Worm (Caenorhabditis elegans) whole organism, young adult: ENCODE results near the gene dpy-3.

Experiments
- B0019.2 ChIP-seq: fragments of 200-800 bp; sonication (Bioruptor generic); conservative IDR thresholded peaks from 2 replicates; pipeline ENCODE4 v1.3.6; 2022; ENCODE audit warnings: missing genetic modification reagents, missing genetic modification characterization, missing compliant biosample characterization
- B0336.3 ChIP-seq: fragments of 200-800 bp; sonication (Bioruptor generic); IDR thresholded peaks from 2 replicates; pipeline ENCODE4 v1.3.6; 2022; ENCODE audit warnings: missing genetic modification characterization, missing compliant biosample characterization
- F23B12.7 ChIP-seq: sonication (generic microtip); optimal IDR thresholded peaks from 2 replicates; lab custom pipeline; 2017; ENCODE audit warnings: missing genetic modification characterization, mild to moderate bottlenecking, missing compliant biosample characterization, antibody characterized with exemption, moderate library complexity; ENCODE audit not compliant: insufficient read depth
- F37B4.10 ChIP-seq: fragments of 200-800 bp; sonication (Bioruptor generic); IDR thresholded peaks from 2 replicates; pipeline ENCODE4 v1.3.6; 2022; ENCODE audit warnings: missing genetic modification characterization, missing compliant biosample characterization
- F39B2.1 ChIP-seq: fragments of 200-800 bp; sonication (Bioruptor generic); IDR thresholded peaks from 2 replicates; pipeline ENCODE4 v1.3.6; 2022; ENCODE audit warnings: missing genetic modification reagents, missing genetic modification characterization, missing compliant biosample characterization
- F49E8.2 ChIP-seq: sonication (generic microtip); optimal IDR thresholded peaks from 3 replicates; lab custom pipeline; 2017; ENCODE audit warnings: missing genetic modification characterization, mild to moderate bottlenecking, missing compliant biosample characterization, antibody characterized with exemption, moderate library complexity; ENCODE audit not compliant: insufficient read depth
- Y79H2A.3 ChIP-seq: fragments of 200-800 bp; sonication (Bioruptor generic); conservative IDR thresholded peaks from 2 replicates; pipeline ENCODE4 v1.3.6; 2022; ENCODE audit warnings: missing genetic modification reagents, missing genetic modification characterization, missing compliant biosample characterization
- Y95B8A.8 ChIP-seq: fragments of 200-800 bp; sonication (Bioruptor generic); IDR thresholded peaks from 2 replicates; pipeline ENCODE4 v1.3.6; 2022; ENCODE audit warnings: missing genetic modification reagents, missing genetic modification characterization, missing compliant biosample characterization
- akir-1 ChIP-seq: fragments of 200-800 bp; sonication (Bioruptor generic); optimal IDR thresholded peaks from 2 replicates; lab custom pipeline; 2018; ENCODE audit warnings: mild to moderate bottlenecking, missing genetic modification characterization, moderate library complexity, missing compliant biosample characterization
- aptf-2 ChIP-seq: fragments of 200-800 bp; sonication (Bioruptor generic); conservative IDR thresholded peaks from 2 replicates; pipeline ENCODE4 v1.3.6; 2022; ENCODE audit warnings: missing genetic modification reagents, missing genetic modification characterization, missing compliant biosample characterization
- atf-7 ChIP-seq: sonication (generic microtip); optimal IDR thresholded peaks from 2 replicates; lab custom pipeline; 2017; ENCODE audit warnings: mild to moderate bottlenecking, missing genetic modification characterization, missing compliant biosample characterization
- athp-1 ChIP-seq: sonication (generic microtip); optimal IDR thresholded peaks from 2 replicates; lab custom pipeline; 2017; ENCODE audit warnings: mild to moderate bottlenecking, missing genetic modification characterization, missing compliant biosample characterization
- attf-3 ChIP-seq: fragments of 200-800 bp; sonication (Bioruptor generic); conservative IDR thresholded peaks from 2 replicates; pipeline ENCODE4 v1.3.6; 2022; ENCODE audit warnings: missing genetic modification reagents, missing genetic modification characterization, missing compliant biosample characterization
- ceh-79 ChIP-seq: sonication (generic microtip); optimal IDR thresholded peaks from 2 replicates; lab custom pipeline; 2017; ENCODE audit warnings: mild to moderate bottlenecking, missing genetic modification characterization, missing compliant biosample characterization
- chd-7 ChIP-seq: sonication (generic microtip); optimal IDR thresholded peaks from 2 replicates; lab custom pipeline; 2016; ENCODE audit warnings: mild to moderate bottlenecking, missing genetic modification characterization, moderate library complexity, missing compliant biosample characterization
- dox-1 ChIP-seq: fragments of 200-800 bp; sonication (Bioruptor generic); IDR thresholded peaks from 2 replicates; pipeline ENCODE4 v1.3.6; 2022; ENCODE audit warnings: missing genetic modification reagents, missing genetic modification characterization, missing compliant biosample characterization
- dpff-1 ChIP-seq: sonication (generic microtip); optimal IDR thresholded peaks from 2 replicates; lab custom pipeline; 2017; ENCODE audit warnings: mild to moderate bottlenecking, missing genetic modification characterization, missing compliant biosample characterization
- egl-18 ChIP-seq: fragments of 200-800 bp; sonication (Bioruptor generic); IDR thresholded peaks from 2 replicates; pipeline ENCODE4 v1.3.6; 2022; ENCODE audit warnings: missing genetic modification reagents, missing genetic modification characterization, missing compliant biosample characterization
- egl-44 ChIP-seq: fragments of 200-800 bp; sonication (Bioruptor generic); IDR thresholded peaks from 2 replicates; pipeline ENCODE4 v1.3.6; 2022; ENCODE audit warnings: missing genetic modification reagents, missing genetic modification characterization, missing compliant biosample characterization
- egrh-3 ChIP-seq: fragments of 200-800 bp; sonication (Bioruptor generic); IDR thresholded peaks from 2 replicates; pipeline ENCODE4 v1.3.6; 2022; ENCODE audit warnings: missing genetic modification reagents, missing genetic modification characterization, missing compliant biosample characterization
- gei-17 ChIP-seq: fragments of 200-800 bp; sonication (Bioruptor generic); optimal IDR thresholded peaks from 2 replicates; lab custom pipeline; 2018; ENCODE audit warnings: mild to moderate bottlenecking, missing genetic modification characterization, missing compliant biosample characterization
- hsf-1 ChIP-seq: fragments of 200-800 bp; sonication (Bioruptor generic); IDR thresholded peaks from 2 replicates; pipeline ENCODE4 v1.3.6; 2022; ENCODE audit warnings: missing genetic modification reagents, missing genetic modification characterization, missing compliant biosample characterization
- mes-4 ChIP-seq: sonication (generic microtip); optimal IDR thresholded peaks from 2 replicates; lab custom pipeline; 2016; ENCODE audit warnings: missing genotype, missing genetic modification characterization, missing compliant biosample characterization
- nfya-2 ChIP-seq: fragments of 200-800 bp; sonication (Bioruptor generic); IDR thresholded peaks from 2 replicates; pipeline ENCODE4 v1.3.6; 2022; ENCODE audit warnings: missing genetic modification reagents, missing genetic modification characterization, missing compliant biosample characterization
- nfyb-1 ChIP-seq: fragments of 200-800 bp; sonication (Bioruptor generic); IDR thresholded peaks from 2 replicates; pipeline ENCODE4 v1.3.6; 2022; ENCODE audit warnings: missing genetic modification reagents, missing genetic modification characterization, missing compliant biosample characterization
- rcor-1 ChIP-seq: fragments of 200-800 bp; sonication (Bioruptor generic); IDR thresholded peaks from 2 replicates; pipeline ENCODE4 v1.3.6; 2022; ENCODE audit warnings: missing genetic modification reagents, missing genetic modification characterization, missing compliant biosample characterization
- repo-1 ChIP-seq: sonication (generic microtip); optimal IDR thresholded peaks from 2 replicates; lab custom pipeline; 2017; ENCODE audit warnings: mild to moderate bottlenecking, missing genetic modification characterization, missing compliant biosample characterization
- rpc-1 ChIP-seq, 2 experiments: fragments of 150-350 bp in 1 of 2; sonication (generic microtip) in 1 of 2; optimal IDR thresholded peaks; 2 replicates each; lab custom pipeline; 2014 to 2018; ENCODE audit warnings: missing biosample characterization in 1 of 2, missing genetic modification characterization in 1 of 2, missing genetic modification reagents in 1 of 2, missing genotype in 1 of 2
- sea-2 ChIP-seq: fragments of 200-800 bp; sonication (Bioruptor generic); IDR thresholded peaks from 2 replicates; pipeline ENCODE4 v1.3.6; 2022; ENCODE audit warnings: missing genetic modification characterization, missing compliant biosample characterization
- snpc-1.3 ChIP-seq: sonication (generic microtip); optimal IDR thresholded peaks from 2 replicates; lab custom pipeline; 2017; ENCODE audit warnings: missing genetic modification characterization, mild to moderate bottlenecking, missing compliant biosample characterization, antibody characterized with exemption, moderate library complexity, missing genotype, missing genetic modification reagents; ENCODE audit not compliant: insufficient read depth
- tbp1 ChIP-seq: fragments of 200-800 bp; sonication (Bioruptor generic); optimal IDR thresholded peaks from 2 replicates; lab custom pipeline; 2018; ENCODE audit warnings: mild to moderate bottlenecking, missing genetic modification characterization, missing compliant biosample characterization
- tbx-9 ChIP-seq: sonication (generic microtip); optimal IDR thresholded peaks from 2 replicates; lab custom pipeline; 2016; ENCODE audit warnings: borderline replicate concordance, missing genetic modification characterization, inconsistent platforms, missing compliant biosample characterization
- xnd-1 ChIP-seq: sonication (generic microtip); optimal IDR thresholded peaks from 2 replicates; lab custom pipeline; 2016; ENCODE audit warnings: missing genotype, missing genetic modification reagents, missing genetic modification characterization, missing compliant biosample characterization
- zfh-2 ChIP-seq: fragments of 200-800 bp; sonication (Bioruptor generic); conservative IDR thresholded peaks from 2 replicates; pipeline ENCODE4 v1.3.6; 2022; ENCODE audit warnings: missing genetic modification reagents, missing genetic modification characterization, missing compliant biosample characterization
- zim-3 ChIP-seq: sonication (generic microtip); optimal IDR thresholded peaks from 2 replicates; lab custom pipeline; 2017; ENCODE audit warnings: mild to moderate bottlenecking, missing genetic modification characterization, moderate library complexity, missing compliant biosample characterization
- ztf-18 ChIP-seq: sonication (generic microtip); optimal IDR thresholded peaks from 2 replicates; lab custom pipeline; 2016; ENCODE audit warnings: missing genotype, mild to moderate bottlenecking, missing genetic modification characterization, missing compliant biosample characterization
- ztf-22 ChIP-seq: fragments of 200-800 bp; sonication (Bioruptor generic); optimal IDR thresholded peaks from 2 replicates; lab custom pipeline; 2018; ENCODE audit warnings: mild to moderate bottlenecking, missing genetic modification characterization, moderate library complexity, missing compliant biosample characterization
- ztf-26 ChIP-seq: sonication (generic microtip); optimal IDR thresholded peaks from 2 replicates; lab custom pipeline; 2017; ENCODE audit warnings: missing genetic modification characterization, missing compliant biosample characterization
- ztf-3 ChIP-seq: fragments of 200-800 bp; sonication (Bioruptor generic); optimal IDR thresholded peaks from 2 replicates; lab custom pipeline; 2018; ENCODE audit warnings: mild to moderate bottlenecking, missing genetic modification characterization, missing compliant biosample characterization

dpy-3 gene

ce11 chrX:2157855-2158254, 12.4 kb upstream of the dpy-3 start:
- no peak for TF ChIP-seq ztf-3
- TF ChIP-seq mes-4 (tag; lab: Kevin White, UChicago) = no peak
- no peak for TF ChIP-seq B0336.3 (GFP tag; lab: Robert Waterston, UW)
- no peak for TF ChIP-seq ztf-18 (tag; lab: Kevin White, UChicago)
- TF ChIP-seq snpc-1.3 (tag; lab: Kevin White, UChicago) = no peak
- TF ChIP-seq egl-18 (GFP tag; lab: Robert Waterston, UW) = no peak
- TF ChIP-seq akir-1 = no peak
- no peak for TF ChIP-seq ceh-79
- no peak for TF ChIP-seq xnd-1
- no peak for TF ChIP-seq F49E8.2 (tag; lab: Kevin White, UChicago)
- no peak for TF ChIP-seq zfh-2 (GFP tag; lab: Robert Waterston, UW)
- no peak for TF ChIP-seq dox-1 (GFP tag; lab: Robert Waterston, UW)
- TF ChIP-seq aptf-2 = no peak

DNA sequence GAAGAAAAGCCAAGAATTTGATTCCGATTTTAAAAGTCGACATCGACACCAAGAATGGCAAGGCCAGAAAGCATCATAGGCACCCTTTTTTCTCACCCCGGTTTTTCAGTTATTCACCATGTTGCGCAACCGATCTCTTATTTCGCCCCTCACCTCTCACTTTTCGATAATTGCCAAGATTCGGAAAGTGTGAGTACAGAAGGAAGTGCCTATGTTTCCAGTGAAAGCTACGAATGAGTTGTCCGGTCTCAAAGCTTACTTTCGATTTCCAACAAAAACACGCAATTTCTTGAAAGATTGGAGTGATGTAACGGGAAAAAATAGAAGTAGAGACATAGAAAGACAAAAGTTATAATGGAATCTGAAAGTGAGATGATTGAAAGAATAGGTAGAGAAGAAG, 8.3 kb upstream of the dpy-3 start:
- TF ChIP-seq F23B12.7 (tag; lab: Kevin White, UChicago) (no peak), rcor-1 (GFP tag; lab: Robert Waterston, UW) (no peak), rpc-1 (optimal IDR thresholded peaks at IDR 0.05; lab: Kevin White, UChicago) (no peak), rpc-1 (tag; optimal IDR thresholded peaks at IDR 0.05; lab: Kevin White, UChicago) (no peak), gei-17 (no peak), B0019.2 (no peak), zim-3 (tag; lab: Kevin White, UChicago) (no peak), tbx-9 (tag; lab: Kevin White, UChicago) (no peak), nfyb-1 (no peak), attf-3 (no peak), chd-7 (no peak), dpff-1 (tag; lab: Kevin White, UChicago) (no peak)
- TF ChIP-seq, all 124 proteins: peak for 0

DNA sequence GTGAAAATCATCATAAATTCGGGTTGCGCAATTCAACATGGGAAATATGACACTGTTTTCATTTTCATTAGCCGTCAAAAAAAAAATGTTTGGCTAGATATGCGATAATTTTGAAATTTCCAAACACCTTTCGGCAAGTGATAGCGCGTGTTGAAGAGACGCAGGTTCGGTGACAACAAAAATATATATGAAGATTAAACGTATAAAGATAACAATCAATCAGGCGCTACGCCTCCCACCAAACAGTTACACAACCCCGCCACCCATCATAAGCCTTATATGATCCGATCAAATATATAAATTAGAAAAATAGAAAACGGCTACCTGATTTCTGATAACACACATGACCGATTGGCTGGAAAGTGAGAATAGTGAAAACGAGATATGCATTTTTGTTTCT, 6.6 kb upstream of the dpy-3 start:
- TF ChIP-seq repo-1 (tag; lab: Kevin White, UChicago) = no peak
- TF ChIP-seq sea-2 = no peak
- no peak for TF ChIP-seq tbp1 (GFP tag; lab: Kevin White, UChicago)
- TF ChIP-seq nfya-2 (GFP tag; lab: Robert Waterston, UW) = no peak
- TF ChIP-seq hsf-1 (GFP tag; lab: Robert Waterston, UW) = no peak
- no peak for TF ChIP-seq ztf-26 (tag; lab: Kevin White, UChicago)
- TF ChIP-seq Y79H2A.3 (GFP tag; lab: Robert Waterston, UW) = no peak
- TF ChIP-seq egrh-3 = no peak
- TF ChIP-seq Y95B8A.8 = no peak
- no peak for TF ChIP-seq egl-44 (GFP tag; lab: Robert Waterston, UW)
- no peak for TF ChIP-seq F49E8.2 (tag; lab: Kevin White, UChicago)
- no peak for TF ChIP-seq athp-1 (tag; lab: Kevin White, UChicago)
- TF ChIP-seq ztf-22 (GFP tag; lab: Kevin White, UChicago) = no peak
- no peak for TF ChIP-seq F39B2.1 (GFP tag; lab: Robert Waterston, UW)
- TF ChIP-seq ztf-3 = no peak
- TF ChIP-seq atf-7 (tag; lab: Kevin White, UChicago) = no peak
- no peak for TF ChIP-seq egl-18 (GFP tag; lab: Robert Waterston, UW)
- TF ChIP-seq F37B4.10 (GFP tag; lab: Robert Waterston, UW) = no peak
- TF ChIP-seq aptf-2 = no peak
- TF ChIP-seq, all 124 proteins: peak for 0
